Fruit fly (Drosophila melanogaster): ENCODE data around the gene primo-1.
A peak's percentile ranks its signal among the peaks of the same experiment; 100 is the strongest.

primo-1 gene

dm6 chr3R:13682994-13683623 is 28.5 kb downstream of the primo-1 start (continued):
- no peak for TF ChIP-seq CG10321 (GFP tag; IDR thresholded peaks at IDR 0.05)
- TF ChIP-seq Atf-2 (GFP tag; optimal IDR thresholded peaks at IDR 0.05), result no peak
- TF ChIP-seq Stat92E (GFP tag; optimal IDR thresholded peaks at IDR 0.05), result peak in 1 of 3 experiments; percentile 64
- no peak for TF ChIP-seq Dad (GFP tag; optimal IDR thresholded peaks at IDR 0.05)
- TF ChIP-seq Blimp-1 (GFP tag; optimal IDR thresholded peaks at IDR 0.05), result no peak
- TF ChIP-seq lab (GFP tag; optimal IDR thresholded peaks at IDR 0.05), result no peak
- 0 out of 3 replicates have a peak, but pooled peaks have one; percentile 21 for TF ChIP-seq knrl (GFP tag; IDR thresholded peaks at IDR 0.05; ENCODE audit: partially characterized antibody)
- no peak for TF ChIP-seq corto (GFP tag; optimal IDR thresholded peaks at IDR 0.05)
- no peak for TF ChIP-seq gro (GFP tag; optimal IDR thresholded peaks at IDR 0.05)
- no peak for TF ChIP-seq Scr (GFP tag; IDR thresholded peaks at IDR 0.05; ENCODE audit: partially characterized antibody)
- no peak for TF ChIP-seq sc (optimal IDR thresholded peaks at IDR 0.05)
- TF ChIP-seq sc (GFP tag; optimal IDR thresholded peaks at IDR 0.05), result no peak
- no peak for TF ChIP-seq CG3838 (GFP tag; optimal IDR thresholded peaks at IDR 0.05)
- TF ChIP-seq HmgD (GFP tag; optimal IDR thresholded peaks at IDR 0.05), result peak; percentile 15
- TF ChIP-seq trem (tag; optimal IDR thresholded peaks at IDR 0.05), result peak; percentile 7
- TF ChIP-seq CG32532 (GFP tag; IDR thresholded peaks at IDR 0.05), result no peak
- peak; percentile 41 for TF ChIP-seq CG1603 (tag; optimal IDR thresholded peaks at IDR 0.05)
- no peak for TF ChIP-seq BtbVII (GFP tag; optimal IDR thresholded peaks at IDR 0.05)
- TF ChIP-seq CG11560 (tag; IDR thresholded peaks at IDR 0.05), result no peak
- peak; percentile 86 for TF ChIP-seq CG9797 (GFP tag; optimal IDR thresholded peaks at IDR 0.05)
- TF ChIP-seq gcm2 (GFP tag; optimal IDR thresholded peaks at IDR 0.05), result no peak
- no peak for TF ChIP-seq caup (GFP tag; optimal IDR thresholded peaks at IDR 0.05; ENCODE audit: severe bottlenecking)
- no peak for TF ChIP-seq CG32772 (GFP tag; IDR thresholded peaks at IDR 0.05)
- TF ChIP-seq CG3163 (GFP tag; optimal IDR thresholded peaks at IDR 0.05), result no peak
- TF ChIP-seq zfh2 (GFP tag; optimal IDR thresholded peaks at IDR 0.05), result no peak
- TF ChIP-seq Hr39 (optimal IDR thresholded peaks at IDR 0.05), result no peak
- TF ChIP-seq CG7357 (GFP tag; IDR thresholded peaks at IDR 0.05), result no peak
- no peak for TF ChIP-seq luna (GFP tag; optimal IDR thresholded peaks at IDR 0.05)
- TF ChIP-seq Jarid2 (GFP tag; optimal IDR thresholded peaks at IDR 0.05), result peak; percentile 12
- TF ChIP-seq NFAT (GFP tag; IDR thresholded peaks at IDR 0.05), result no peak
- no peak for TF ChIP-seq MTF-1 (GFP tag; optimal IDR thresholded peaks at IDR 0.05; ENCODE audit: borderline replicate concordance)
- no peak for TF ChIP-seq CG3407 (GFP tag; optimal IDR thresholded peaks at IDR 0.05)
- TF ChIP-seq Bdp1 (GFP tag; optimal IDR thresholded peaks at IDR 0.05), result no peak
- no peak for TF ChIP-seq CG1602 (GFP tag; optimal IDR thresholded peaks at IDR 0.05)
- no peak for TF ChIP-seq chif (GFP tag; optimal IDR thresholded peaks at IDR 0.05)
- no peak for TF ChIP-seq nau (GFP tag; optimal IDR thresholded peaks at IDR 0.05)
- no peak for TF ChIP-seq ato (GFP tag; IDR thresholded peaks at IDR 0.05; ENCODE audit: partially characterized antibody)
- TF ChIP-seq Deaf1 (tag; optimal IDR thresholded peaks at IDR 0.05), result no peak
- no peak for TF ChIP-seq cg (GFP tag; optimal IDR thresholded peaks at IDR 0.05)
- no peak for TF ChIP-seq CG7271 (tag; optimal IDR thresholded peaks at IDR 0.05)
- no peak for TF ChIP-seq Elba2 (GFP tag; optimal IDR thresholded peaks at IDR 0.05)
- TF ChIP-seq CG17829 (tag; optimal IDR thresholded peaks at IDR 0.05), result peak; percentile 10
- TF ChIP-seq MBD-R2 (GFP tag; IDR thresholded peaks at IDR 0.05), result no peak
- TF ChIP-seq Abd-B (GFP tag; optimal IDR thresholded peaks at IDR 0.05), result no peak
- TF ChIP-seq CG31365 (tag; optimal IDR thresholded peaks at IDR 0.05), result no peak
- no peak for TF ChIP-seq Aef1 (GFP tag; IDR thresholded peaks at IDR 0.05)
- TF ChIP-seq CG10979 (tag; optimal IDR thresholded peaks at IDR 0.05), result no peak
- TF ChIP-seq CG14710 (tag; optimal IDR thresholded peaks at IDR 0.05), result no peak
- no peak for TF ChIP-seq CG12104 (GFP tag; optimal IDR thresholded peaks at IDR 0.05)
- no peak for TF ChIP-seq tx (GFP tag; optimal IDR thresholded peaks at IDR 0.05)
